Worm (Caenorhabditis elegans) whole organism, midembryonic: ENCODE measurements around the gene C32B5.7.
"Not testable (repeated sequence)": the region's sequence is repeated elsewhere in the genome, so short reads cannot be mapped to it uniquely, and the experiment has no call there.

Experiments used
- T22C8.4 ChIP-seq: fragments of 200-800 bp; sonication (Bioruptor generic); IDR thresholded peaks from 2 replicates; pipeline ENCODE4 v1.3.6; 2022; ENCODE audit warnings: missing genetic modification characterization, missing compliant biosample characterization
- flt-1 ChIP-seq: fragments of 200-800 bp; sonication (Bioruptor generic); IDR thresholded peaks from 2 replicates; pipeline ENCODE4 v1.3.6; 2022; ENCODE audit warnings: missing genetic modification characterization, missing compliant biosample characterization
- klf-2 ChIP-seq: fragments of 200-800 bp; sonication (Bioruptor generic); conservative IDR thresholded peaks from 2 replicates; pipeline ENCODE4 v1.3.6; 2022; ENCODE audit warnings: missing genetic modification reagents, missing genetic modification characterization, missing compliant biosample characterization
- med-1 ChIP-seq: sonication (generic microtip); optimal IDR thresholded peaks from 2 replicates; lab custom pipeline; 2017; ENCODE audit warnings: missing genetic modification characterization, mild to moderate bottlenecking, missing compliant biosample characterization, antibody characterized with exemption, missing genetic modification reagents; ENCODE audit not compliant: insufficient read depth
- tab-1 ChIP-seq: fragments of 200-800 bp; sonication (Bioruptor generic); IDR thresholded peaks from 2 replicates; pipeline ENCODE4 v1.3.6; 2022; ENCODE audit warnings: missing genetic modification characterization, missing compliant biosample characterization
- ztf-23 ChIP-seq: fragments of 200-800 bp; sonication (Bioruptor generic); IDR thresholded peaks from 2 replicates; pipeline ENCODE4 v1.3.6; 2022; ENCODE audit warnings: missing genetic modification reagents, missing genetic modification characterization, missing compliant biosample characterization
- ztf-29 ChIP-seq: fragments of 200-800 bp; sonication (Bioruptor generic); IDR thresholded peaks from 2 replicates; pipeline ENCODE4 v1.3.6; 2022; ENCODE audit warnings: missing genetic modification reagents, missing genetic modification characterization, missing compliant biosample characterization

DNA sequence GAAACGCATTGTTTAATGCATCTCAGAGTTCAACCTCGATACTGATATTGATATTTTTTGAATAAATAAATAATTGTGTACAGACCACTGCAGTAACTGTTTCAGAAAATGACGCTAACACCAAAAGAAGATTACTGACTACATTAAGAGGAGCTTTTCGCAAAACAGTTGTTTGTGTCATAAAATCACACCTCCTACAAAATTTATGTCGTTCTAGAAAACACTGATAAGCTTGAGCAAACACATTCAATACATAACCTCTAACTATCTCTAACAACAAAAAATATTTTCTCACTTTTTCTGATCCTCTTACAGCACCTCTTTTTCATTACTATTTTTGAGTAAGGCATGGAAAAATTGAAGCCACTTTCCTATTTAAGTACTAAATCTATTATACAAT lies 5.7 kb upstream of the C32B5.7 start, which contains the start of gene fbxc-7:
- TF ChIP-seq ztf-23 (GFP tag; lab: Robert Waterston, UW); ztf-29; med-1 (GFP tag; lab: Kevin White, UChicago); T22C8.4 (GFP tag; lab: Robert Waterston, UW); tab-1 (GFP tag; lab: Robert Waterston, UW); klf-2 (GFP tag; lab: Robert Waterston, UW); flt-1 (GFP tag; lab: Robert Waterston, UW): not testable (repeated sequence)
